Worm (Caenorhabditis elegans) whole organism, midembryonic: ENCODE results near the gene C08E8.4.

ENCODE experiments used
- flt-1 ChIP-seq: fragments of 200-800 bp; sonication (Bioruptor generic); IDR thresholded peaks from 2 replicates; pipeline ENCODE4 v1.3.6; 2022; ENCODE audit warnings: missing genetic modification characterization, missing compliant biosample characterization
- med-1 ChIP-seq: sonication (generic microtip); optimal IDR thresholded peaks from 2 replicates; lab custom pipeline; 2017; ENCODE audit warnings: missing genetic modification characterization, mild to moderate bottlenecking, missing compliant biosample characterization, antibody characterized with exemption, missing genetic modification reagents; ENCODE audit not compliant: insufficient read depth
- tab-1 ChIP-seq: fragments of 200-800 bp; sonication (Bioruptor generic); IDR thresholded peaks from 2 replicates; pipeline ENCODE4 v1.3.6; 2022; ENCODE audit warnings: missing genetic modification characterization, missing compliant biosample characterization
- ztf-23 ChIP-seq: fragments of 200-800 bp; sonication (Bioruptor generic); IDR thresholded peaks from 2 replicates; pipeline ENCODE4 v1.3.6; 2022; ENCODE audit warnings: missing genetic modification reagents, missing genetic modification characterization, missing compliant biosample characterization

ce11 chrV:18394203-18394602 lies 22.6 kb downstream of the C08E8.4 start, which contains the start of gene Y51A2B.6:
- no peak for TF ChIP-seq ztf-23 (GFP tag; lab: Robert Waterston, UW)
- TF ChIP-seq flt-1, result no peak
- no peak for TF ChIP-seq med-1 (GFP tag; lab: Kevin White, UChicago)
- TF ChIP-seq tab-1, result no peak
